Fruit fly (Drosophila melanogaster) whole organism, embryonic: ENCODE measurements around the gene UQCR-C1.

Experiments
- Adf1 ChIP-seq: fragments of 200-800 bp; sonication (Bioruptor generic); IDR thresholded peaks from 2 replicates; pipeline ENCODE4 v1.3.6; 2022; ENCODE audit warnings: missing biosample characterization, missing genetic modification characterization
- Aef1 ChIP-seq: fragments of 200-800 bp; sonication (Bioruptor generic); IDR thresholded peaks from 3 replicates; pipeline ENCODE4 v1.3.6; 2022; ENCODE audit warnings: missing biosample characterization, missing genetic modification characterization
- Antp ChIP-seq: fragments of 200-800 bp; sonication (Bioruptor generic); optimal IDR thresholded peaks from 3 replicates; lab custom pipeline; 2016; ENCODE audit warnings: missing biosample characterization, missing genetic modification characterization
- Atf3 ChIP-seq: fragments of 200-800 bp; sonication (Bioruptor generic); optimal IDR thresholded peaks from 3 replicates; lab custom pipeline; 2016; ENCODE audit warnings: missing biosample characterization, missing genetic modification characterization
- C15 ChIP-seq: fragments of 200-800 bp; sonication (Bioruptor generic); IDR thresholded peaks from 3 replicates; pipeline ENCODE4 v1.3.6; 2022; ENCODE audit warnings: missing biosample characterization, missing genetic modification characterization
- CG10431 ChIP-seq: fragments of 200-800 bp; sonication (Bioruptor generic); optimal IDR thresholded peaks from 3 replicates; lab custom pipeline; 2018; ENCODE audit warnings: missing biosample characterization, mild to moderate bottlenecking, missing genetic modification characterization
- CG10543 ChIP-seq: fragments of 200-800 bp; sonication (Bioruptor generic); optimal IDR thresholded peaks from 3 replicates; lab custom pipeline; 2017; ENCODE audit warnings: missing biosample characterization, mild to moderate bottlenecking, missing genetic modification characterization, moderate library complexity
- CG12071 ChIP-seq: fragments of 200-800 bp; sonication (Bioruptor generic); optimal IDR thresholded peaks from 3 replicates; lab custom pipeline; 2018; ENCODE audit warnings: missing biosample characterization, mild to moderate bottlenecking, missing genetic modification characterization
- CG14667 ChIP-seq: fragments of 200-800 bp; sonication (Bioruptor generic); IDR thresholded peaks from 2 replicates; pipeline ENCODE4 v1.3.6; 2022; ENCODE audit warnings: missing biosample characterization, missing genetic modification characterization
- CG15514 ChIP-seq: fragments of 200-800 bp; sonication (Bioruptor generic); optimal IDR thresholded peaks from 3 replicates; lab custom pipeline; 2017; ENCODE audit warnings: missing biosample characterization, missing genetic modification characterization, mild to moderate bottlenecking, moderate library complexity, missing genetic modification reagents
- CG15601 ChIP-seq: fragments of 200-800 bp; sonication (Bioruptor generic); optimal IDR thresholded peaks from 3 replicates; lab custom pipeline; 2019; ENCODE audit warnings: missing biosample characterization, mild to moderate bottlenecking, missing genetic modification characterization, moderate library complexity
- CG17568 ChIP-seq: fragments of 200-800 bp; sonication (Bioruptor generic); optimal IDR thresholded peaks from 2 replicates; lab custom pipeline; 2018; ENCODE audit warnings: missing biosample characterization, mild to moderate bottlenecking, missing genetic modification characterization, moderate library complexity
- CG18619 ChIP-seq: fragments of 200-800 bp; sonication (Bioruptor generic); optimal IDR thresholded peaks from 3 replicates; lab custom pipeline; 2017; ENCODE audit warnings: missing biosample characterization, mild to moderate bottlenecking, missing genetic modification characterization
- CG4360 ChIP-seq: fragments of 200-800 bp; sonication (Bioruptor generic); IDR thresholded peaks from 2 replicates; pipeline ENCODE4 v1.3.6; 2022; ENCODE audit warnings: missing biosample characterization, missing genetic modification characterization
- CTCF ChIP-seq: fragments of 200-800 bp; sonication (Bioruptor generic); optimal IDR thresholded peaks from 2 replicates; lab custom pipeline; 2017; ENCODE audit warnings: missing biosample characterization, mild to moderate bottlenecking, missing genetic modification characterization, moderate library complexity
- D ChIP-seq, 2 experiments: fragments of 200-800 bp in 1 of 2; fragments of >200 bp in 1 of 2; sonication (Bioruptor generic) in 1 of 2; optimal IDR thresholded peaks; 2 replicates in 1 of 2; 3 replicates in 1 of 2; lab custom pipeline; 2017; ENCODE audit warnings: mild to moderate bottlenecking in 1 of 2, missing biosample characterization in 1 of 2, missing genetic modification characterization in 1 of 2, missing genetic modification reagents in 1 of 2
- Dad ChIP-seq: fragments of 200-800 bp; sonication (Bioruptor generic); optimal IDR thresholded peaks from 3 replicates; lab custom pipeline; 2016; ENCODE audit warnings: missing biosample characterization, missing genetic modification characterization
- H15 ChIP-seq: fragments of 200-800 bp; sonication (Bioruptor generic); IDR thresholded peaks from 3 replicates; pipeline ENCODE4 v1.3.6; 2022; ENCODE audit warnings: missing biosample characterization, missing genetic modification characterization
- H2.0 ChIP-seq: fragments of 200-800 bp; sonication (Bioruptor generic); IDR thresholded peaks from 2 replicates; pipeline ENCODE4 v1.3.6; 2022; ENCODE audit warnings: missing biosample characterization, missing genetic modification characterization
- HLH4C ChIP-seq: fragments of 200-800 bp; sonication (Bioruptor generic); IDR thresholded peaks from 3 replicates; pipeline ENCODE4 v1.3.6; 2022; ENCODE audit warnings: missing biosample characterization, missing genetic modification characterization; ENCODE audit not compliant: partially characterized antibody
- MBD-R2 ChIP-seq: fragments of 200-800 bp; sonication (Bioruptor generic); IDR thresholded peaks from 2 replicates; pipeline ENCODE4 v1.3.6; 2022; ENCODE audit warnings: missing biosample characterization, missing genetic modification characterization
- Med ChIP-seq: fragments of 200-800 bp; sonication (Bioruptor generic); peaks from one replicate; lab custom pipeline; 2016; ENCODE audit warnings: missing biosample characterization, missing genetic modification characterization, mild to moderate bottlenecking, inconsistent platforms, moderate library complexity
- Sox100B ChIP-seq: fragments of 200-800 bp; sonication (Bioruptor generic); optimal IDR thresholded peaks from 3 replicates; lab custom pipeline; 2018; ENCODE audit warnings: missing biosample characterization, mild to moderate bottlenecking, missing genetic modification characterization
- Xbp1 ChIP-seq: fragments of 200-800 bp; sonication (Bioruptor generic); optimal IDR thresholded peaks from 3 replicates; lab custom pipeline; 2016; ENCODE audit warnings: missing biosample characterization, mild to moderate bottlenecking, missing genetic modification characterization
- ab ChIP-seq: fragments of 200-800 bp; sonication (Bioruptor generic); optimal IDR thresholded peaks from 2 replicates; lab custom pipeline; 2016; ENCODE audit warnings: missing biosample characterization, missing genetic modification characterization
- abd-A ChIP-seq: fragments of 200-800 bp; sonication (Bioruptor generic); optimal IDR thresholded peaks from 3 replicates; lab custom pipeline; 2019; ENCODE audit warnings: missing biosample characterization, mild to moderate bottlenecking, missing genetic modification characterization, moderate library complexity
- ase ChIP-seq: fragments of 200-800 bp; sonication (Bioruptor generic); IDR thresholded peaks from 3 replicates; pipeline ENCODE4 v1.3.6; 2022; ENCODE audit warnings: missing biosample characterization, missing genetic modification characterization
- bigmax ChIP-seq: fragments of 200-800 bp; sonication (Bioruptor generic); optimal IDR thresholded peaks from 2 replicates; lab custom pipeline; 2018; ENCODE audit warnings: missing biosample characterization, mild to moderate bottlenecking, missing genetic modification characterization
- disco-r ChIP-seq: fragments of 200-800 bp; sonication (Bioruptor generic); optimal IDR thresholded peaks from 2 replicates; lab custom pipeline; 2016; ENCODE audit warnings: missing biosample characterization, missing genetic modification characterization
- nerfin-1 ChIP-seq: fragments of 200-800 bp; sonication (Bioruptor generic); optimal IDR thresholded peaks from 3 replicates; lab custom pipeline; 2019; ENCODE audit warnings: missing biosample characterization, mild to moderate bottlenecking, missing genetic modification characterization, moderate library complexity
- pho ChIP-seq: fragments of 200-800 bp; sonication (Bioruptor generic); optimal IDR thresholded peaks from 2 replicates; lab custom pipeline; 2016; ENCODE audit warnings: missing biosample characterization, missing genetic modification characterization
- salm ChIP-seq: fragments of 200-800 bp; sonication (Bioruptor generic); optimal IDR thresholded peaks from 2 replicates; lab custom pipeline; 2018; ENCODE audit warnings: missing biosample characterization, mild to moderate bottlenecking, missing genetic modification characterization
- shn ChIP-seq: fragments of 200-800 bp; sonication (Bioruptor generic); optimal IDR thresholded peaks from 3 replicates; lab custom pipeline; 2016; ENCODE audit warnings: missing biosample characterization, missing genetic modification characterization
- sob ChIP-seq: fragments of 200-800 bp; sonication (Bioruptor generic); IDR thresholded peaks from 2 replicates; pipeline ENCODE4 v1.3.6; 2022; ENCODE audit warnings: missing biosample characterization, missing genetic modification characterization
- sqz ChIP-seq: fragments of 200-800 bp; sonication (Bioruptor generic); optimal IDR thresholded peaks from 3 replicates; lab custom pipeline; 2018; ENCODE audit warnings: missing biosample characterization, mild to moderate bottlenecking, missing genetic modification characterization
- stc ChIP-seq: fragments of 200-800 bp; sonication (Bioruptor generic); IDR thresholded peaks from 2 replicates; pipeline ENCODE4 v1.3.6; 2022; ENCODE audit warnings: missing biosample characterization, missing genetic modification characterization
- tgo ChIP-seq: fragments of 200-800 bp; sonication (Bioruptor generic); IDR thresholded peaks from 3 replicates; pipeline ENCODE4 v1.3.6; 2022; ENCODE audit warnings: missing biosample characterization, missing genetic modification characterization
- vvl ChIP-seq: fragments of 200-800 bp; sonication (Bioruptor generic); IDR thresholded peaks from 2 replicates; pipeline ENCODE4 v1.3.6; 2022; ENCODE audit warnings: missing biosample characterization, missing genetic modification characterization

The UQCR-C1 gene

dm6 chr3R:14886011-14886534 is 4.0 kb upstream of the UQCR-C1 start, which contains the start of the genes Rrp6, CG33331 and CG33332 (continued):
- TF ChIP-seq Sox100B (GFP tag; lab: Kevin White, UChicago) (no peak), H2.0 (GFP tag; lab: Robert Waterston, UW) (peak; percentile 45), CG10431 (GFP tag; lab: Kevin White, UChicago) (peak; percentile 39), Aef1 (GFP tag; lab: Robert Waterston, UW) (peak; percentile 67), HLH4C (GFP tag; lab: Robert Waterston, UW) (peak; percentile 31; the same call in 2 of the 3 replicates), disco-r (GFP tag; lab: Kevin White, UChicago) (no peak), sob (GFP tag; lab: Robert Waterston, UW) (peak; percentile 80), Adf1 (GFP tag; lab: Robert Waterston, UW) (peak; percentile 41), CG12071 (peak; percentile 33), C15 (0 out of 3 replicates have a peak, but pooled peaks have one; percentile 6), Xbp1 (peak; percentile 78), vvl (GFP tag; lab: Robert Waterston, UW) (peak; percentile 65), CG15514 (GFP tag; lab: Kevin White, UChicago) (peak; percentile 74), CG18619 (GFP tag; lab: Kevin White, UChicago) (peak; percentile 74), Antp (GFP tag; lab: Kevin White, UChicago) (peak; percentile 60), CG14667 (peak; percentile 40; the same call in 1 of the 2 replicates), Dad (peak; percentile 55), Med (GFP tag; lab: Kevin White, UChicago) (peak; percentile 95), Atf3 (GFP tag; lab: Kevin White, UChicago) (peak; percentile 14), tgo (GFP tag; lab: Robert Waterston, UW) (peak; percentile 42; the same call in 2 of the 3 replicates), ase (GFP tag; lab: Robert Waterston, UW) (no peak), shn (GFP tag; lab: Kevin White, UChicago) (peak; percentile 59), sqz (GFP tag; lab: Kevin White, UChicago) (no peak), bigmax (GFP tag; lab: Kevin White, UChicago) (no peak), ab (GFP tag; lab: Kevin White, UChicago) (no peak), CG10543 (GFP tag; lab: Kevin White, UChicago) (no peak), CG4360 (no peak), CTCF (GFP tag; lab: Kevin White, UChicago) (peak; percentile 57), CG17568 (GFP tag; lab: Kevin White, UChicago) (no peak), CG15601 (tag; lab: Kevin White, UChicago) (peak; percentile 68), pho (peak; percentile 36), H15 (peak; percentile 5; the same call in 1 of the 3 replicates), abd-A (tag; lab: Kevin White, UChicago) (no peak), MBD-R2 (peak; percentile 64), nerfin-1 (tag; lab: Kevin White, UChicago) (peak; percentile 61), salm (tag; lab: Kevin White, UChicago) (no peak), stc (GFP tag; lab: Robert Waterston, UW) (no peak; the same call in 1 of the 2 replicates), D (optimal IDR thresholded peaks at IDR 0.05; lab: Kevin White, UChicago) (no peak), D (GFP tag; optimal IDR thresholded peaks at IDR 0.05; lab: Kevin White, UChicago) (no peak)
